Worm (Caenorhabditis elegans) whole organism, L3 larva: ENCODE measurements around the gene C33A12.4.

Source experiments
- R02D3.7 ChIP-seq: fragments of 150-350 bp; optimal IDR thresholded peaks from 2 replicates; lab custom pipeline; 2014; ENCODE audit warnings: missing biosample characterization, missing genetic modification characterization
- ZK546.5 ChIP-seq: sonication (generic microtip); optimal IDR thresholded peaks from 2 replicates; lab custom pipeline; 2017; ENCODE audit warnings: missing biosample characterization, missing genetic modification characterization
- aly-2 ChIP-seq: fragments of 150-350 bp; optimal IDR thresholded peaks from 2 replicates; lab custom pipeline; 2014; ENCODE audit warnings: missing biosample characterization, missing genetic modification characterization
- ama-1 ChIP-seq: fragments of 150-350 bp; optimal IDR thresholded peaks from 2 replicates; lab custom pipeline; 2018
- ceh-16 ChIP-seq: sonication (generic microtip); optimal IDR thresholded peaks from 2 replicates; lab custom pipeline; 2017; ENCODE audit warnings: missing biosample characterization, missing genetic modification characterization
- ceh-28 ChIP-seq: fragments of 150-350 bp; optimal IDR thresholded peaks from 2 replicates; lab custom pipeline; 2014; ENCODE audit warnings: missing biosample characterization, missing genetic modification reagents, missing genetic modification characterization
- ceh-82 ChIP-seq: fragments of 150-350 bp; optimal IDR thresholded peaks from 2 replicates; lab custom pipeline; 2014; ENCODE audit warnings: missing biosample characterization, missing genetic modification characterization
- ceh-9 ChIP-seq: sonication (generic microtip); optimal IDR thresholded peaks from 2 replicates; lab custom pipeline; 2018; ENCODE audit warnings: missing biosample characterization, missing genetic modification characterization
- daf-12 ChIP-seq: fragments of 150-350 bp; optimal IDR thresholded peaks from 2 replicates; lab custom pipeline; 2014; ENCODE audit warnings: missing biosample characterization, missing genetic modification reagents, missing genetic modification characterization
- egl-27 ChIP-seq: sonication (generic microtip); optimal IDR thresholded peaks from 4 replicates; lab custom pipeline; 2017; ENCODE audit warnings: missing biosample characterization, missing genetic modification reagents, missing genetic modification characterization
- egl-5 ChIP-seq: fragments of 150-350 bp; optimal IDR thresholded peaks from 2 replicates; lab custom pipeline; 2017; ENCODE audit warnings: missing biosample characterization, missing genetic modification reagents, missing genetic modification characterization, inconsistent platforms
- elt-1 ChIP-seq: fragments of 150-350 bp; optimal IDR thresholded peaks from 2 replicates; lab custom pipeline; 2014; ENCODE audit warnings: missing biosample characterization, missing genetic modification characterization
- elt-2 ChIP-seq: sonication (generic microtip); optimal IDR thresholded peaks from 2 replicates; lab custom pipeline; 2016; ENCODE audit warnings: missing genetic modification reagents, mild to moderate bottlenecking, missing genetic modification characterization, missing compliant biosample characterization
- elt-3 ChIP-seq, 3 experiments: fragments of 150-350 bp in 1 of 3; sonication (generic microtip) in 2 of 3; optimal IDR thresholded peaks; 2 replicates in 2 of 3; 4 replicates in 1 of 3; lab custom pipeline; 2014 to 2017; ENCODE audit warnings: missing biosample characterization in 3 of 3, missing genetic modification characterization in 3 of 3
- eor-1 ChIP-seq, 2 experiments: fragments of 150-350 bp; optimal IDR thresholded peaks; 2 replicates each; lab custom pipeline; 2014 to 2018; ENCODE audit warnings: missing biosample characterization in 2 of 2, missing genetic modification characterization in 2 of 2
- fkh-10 ChIP-seq: sonication (generic microtip); optimal IDR thresholded peaks from 2 replicates; lab custom pipeline; 2017; ENCODE audit warnings: missing biosample characterization, missing genetic modification reagents, missing genetic modification characterization
- fkh-2 ChIP-seq: fragments of 150-350 bp; optimal IDR thresholded peaks from 2 replicates; lab custom pipeline; 2014; ENCODE audit warnings: missing biosample characterization, missing genetic modification reagents, missing genetic modification characterization
- fos-1 ChIP-seq: fragments of 150-350 bp; optimal IDR thresholded peaks from 2 replicates; lab custom pipeline; 2014; ENCODE audit warnings: missing biosample characterization, missing genetic modification characterization
- hmg-11 ChIP-seq: sonication (generic microtip); optimal IDR thresholded peaks from 2 replicates; lab custom pipeline; 2016; ENCODE audit warnings: missing genetic modification characterization, missing compliant biosample characterization
- jun-1 ChIP-seq: fragments of 150-350 bp; optimal IDR thresholded peaks from 2 replicates; lab custom pipeline; 2014; ENCODE audit warnings: missing biosample characterization, missing genetic modification reagents, missing genetic modification characterization
- lin-15B ChIP-seq: fragments of 150-350 bp; optimal IDR thresholded peaks from 2 replicates; lab custom pipeline; 2014; ENCODE audit warnings: missing biosample characterization, missing genetic modification characterization
- lin-39 ChIP-seq: fragments of 150-350 bp; optimal IDR thresholded peaks from 2 replicates; lab custom pipeline; 2018; ENCODE audit warnings: missing biosample characterization, missing genetic modification reagents, missing genetic modification characterization
- lsy-12 ChIP-seq: sonication (generic microtip); optimal IDR thresholded peaks from 2 replicates; lab custom pipeline; 2016; ENCODE audit warnings: mild to moderate bottlenecking, missing genetic modification characterization, missing compliant biosample characterization
- mdl-1 ChIP-seq: fragments of 150-350 bp; optimal IDR thresholded peaks from 2 replicates; lab custom pipeline; 2014; ENCODE audit warnings: missing biosample characterization, missing genetic modification characterization
- nfya-1 ChIP-seq: sonication (generic microtip); optimal IDR thresholded peaks from 2 replicates; lab custom pipeline; 2017; ENCODE audit warnings: missing genetic modification characterization, mild to moderate bottlenecking, missing compliant biosample characterization, antibody characterized with exemption, moderate library complexity; ENCODE audit not compliant: insufficient read depth
- nhr-11 ChIP-seq: fragments of 150-350 bp; optimal IDR thresholded peaks from 2 replicates; lab custom pipeline; 2014; ENCODE audit warnings: missing biosample characterization, missing genetic modification characterization
- nhr-12 ChIP-seq: fragments of 150-350 bp; optimal IDR thresholded peaks from 2 replicates; lab custom pipeline; 2014; ENCODE audit warnings: missing biosample characterization, missing genetic modification characterization
- nhr-23 ChIP-seq: fragments of 150-350 bp; optimal IDR thresholded peaks from 2 replicates; lab custom pipeline; 2014; ENCODE audit warnings: missing biosample characterization, missing genetic modification reagents, missing genetic modification characterization
- nhr-237 ChIP-seq: fragments of 150-350 bp; optimal IDR thresholded peaks from 2 replicates; lab custom pipeline; 2014; ENCODE audit warnings: missing biosample characterization, missing genetic modification characterization
- nhr-25 ChIP-seq: sonication (generic microtip); optimal IDR thresholded peaks from 2 replicates; lab custom pipeline; 2017; ENCODE audit warnings: missing biosample characterization, missing genetic modification characterization
- nhr-28 ChIP-seq: fragments of 150-350 bp; optimal IDR thresholded peaks from 2 replicates; lab custom pipeline; 2014; ENCODE audit warnings: missing biosample characterization, missing genetic modification characterization
- nhr-43 ChIP-seq: sonication (generic microtip); optimal IDR thresholded peaks from 2 replicates; lab custom pipeline; 2016; ENCODE audit warnings: mild to moderate bottlenecking, missing genetic modification characterization, missing compliant biosample characterization; ENCODE audit not compliant: poor library complexity, severe bottlenecking
- nhr-67 ChIP-seq: fragments of 150-350 bp; optimal IDR thresholded peaks from 2 replicates; lab custom pipeline; 2014; ENCODE audit warnings: missing biosample characterization, missing genetic modification characterization
- nhr-76 ChIP-seq: fragments of 150-350 bp; sonication (generic microtip); optimal IDR thresholded peaks from 5 replicates; lab custom pipeline; 2014; ENCODE audit warnings: missing biosample characterization, missing genetic modification characterization
- nhr-77 ChIP-seq: fragments of 150-350 bp; optimal IDR thresholded peaks from 2 replicates; lab custom pipeline; 2014; ENCODE audit warnings: missing biosample characterization, missing genetic modification characterization
- pha-4 ChIP-seq: fragments of 150-350 bp; optimal IDR thresholded peaks from 2 replicates; lab custom pipeline; 2014; ENCODE audit warnings: missing biosample characterization, missing genetic modification reagents, missing genetic modification characterization
- pqm-1 ChIP-seq: fragments of 150-350 bp; optimal IDR thresholded peaks from 2 replicates; lab custom pipeline; 2017; ENCODE audit warnings: missing biosample characterization, missing genetic modification characterization, inconsistent platforms
- sea-2 ChIP-seq: fragments of 150-350 bp; sonication (generic microtip); optimal IDR thresholded peaks from 4 replicates; lab custom pipeline; 2014; ENCODE audit warnings: missing biosample characterization, missing genetic modification reagents, missing genetic modification characterization
- skn-1 ChIP-seq: fragments of 150-350 bp; optimal IDR thresholded peaks from 2 replicates; lab custom pipeline; 2014; ENCODE audit warnings: missing biosample characterization, missing genetic modification characterization
- snpc-4 ChIP-seq: fragments of 150-350 bp; optimal IDR thresholded peaks from 2 replicates; lab custom pipeline; 2014; ENCODE audit warnings: missing biosample characterization, missing genetic modification characterization
- tbx-2 ChIP-seq: sonication (generic microtip); optimal IDR thresholded peaks from 2 replicates; lab custom pipeline; 2016; ENCODE audit warnings: mild to moderate bottlenecking, missing genetic modification characterization, missing compliant biosample characterization
- unc-39 ChIP-seq: sonication (generic microtip); optimal IDR thresholded peaks from 4 replicates; lab custom pipeline; 2017; ENCODE audit warnings: missing biosample characterization, missing genetic modification characterization
- unc-62 ChIP-seq: fragments of 150-350 bp; sonication (generic microtip); optimal IDR thresholded peaks from 4 replicates; lab custom pipeline; 2014; ENCODE audit warnings: missing biosample characterization, missing genetic modification reagents, missing genetic modification characterization
- zag-1 ChIP-seq: fragments of 150-350 bp; optimal IDR thresholded peaks from 2 replicates; lab custom pipeline; 2014; ENCODE audit warnings: missing biosample characterization, missing genetic modification characterization
- ztf-11 ChIP-seq: fragments of 150-350 bp; optimal IDR thresholded peaks from 2 replicates; lab custom pipeline; 2014; ENCODE audit warnings: missing biosample characterization, missing genetic modification characterization

Gene C33A12.4

ce11 chrIV:9512836-9513235 lies 2.5 kb upstream of the C33A12.4 start, which contains the start of gene C33A12.3:
Gene C33A12.3 (minus strand): TSS chrIV:9513002.
- no peak for TF ChIP-seq daf-12
- TF ChIP-seq ceh-16 (tag; lab: Kevin White, UChicago), result no peak
- no peak for TF ChIP-seq hmg-11 (tag; lab: Kevin White, UChicago)
- TF ChIP-seq ZK546.5 (tag; lab: Kevin White, UChicago), result no peak
- no peak for TF ChIP-seq nhr-12
- TF ChIP-seq ceh-9 (tag; lab: Kevin White, UChicago), result no peak
- no peak for TF ChIP-seq nhr-43 (tag; lab: Kevin White, UChicago)
- no peak for TF ChIP-seq nhr-23 (tag; lab: Kevin White, UChicago)
- no peak for TF ChIP-seq fkh-10 (GFP tag; lab: Kevin White, UChicago)

- no peak for TF ChIP-seq unc-62 (GFP tag; lab: Kevin White, UChicago)
- TF ChIP-seq lin-39, result no peak
- no peak for TF ChIP-seq nhr-23 (tag; lab: Kevin White, UChicago)
- no peak for TF ChIP-seq ceh-28
- TF ChIP-seq snpc-4 (tag; lab: Kevin White, UChicago), result peak; percentile 67
- peak; percentile 23 for TF ChIP-seq pha-4 (tag; lab: Kevin White, UChicago)
- TF ChIP-seq daf-12, result no peak
- peak; percentile 43 for TF ChIP-seq elt-2 (tag; lab: Kevin White, UChicago)
- TF ChIP-seq jun-1 (tag; lab: Kevin White, UChicago), result no peak
- no peak for TF ChIP-seq nfya-1 (tag; lab: Kevin White, UChicago)
- peak; percentile 40 for TF ChIP-seq pqm-1 (tag; lab: Kevin White, UChicago)
- TF ChIP-seq nhr-77 (tag; lab: Kevin White, UChicago), result no peak
- TF ChIP-seq fkh-10 (GFP tag; lab: Kevin White, UChicago), result no peak
- no peak for TF ChIP-seq nhr-67 (tag; lab: Kevin White, UChicago)
- TF ChIP-seq ZK546.5 (tag; lab: Kevin White, UChicago), result no peak
- no peak for TF ChIP-seq ceh-16 (tag; lab: Kevin White, UChicago)
- TF ChIP-seq nhr-237 (tag; lab: Kevin White, UChicago), result no peak
- TF ChIP-seq hmg-11 (tag; lab: Kevin White, UChicago), result no peak
- no peak for TF ChIP-seq sea-2 (GFP tag; lab: Kevin White, UChicago)
Measured at ce11 chrIV:9511640-9512039, 1.3 kb upstream of the C33A12.4 start.

ce11 chrIV:9511221-9511638 lies 861 bp upstream of the C33A12.4 start:
- peak; percentile 59 for TF ChIP-seq nhr-28 (tag; lab: Kevin White, UChicago)
- TF ChIP-seq ceh-82 (tag; lab: Kevin White, UChicago), result peak; percentile 76
- no peak for TF ChIP-seq aly-2 (tag; lab: Kevin White, UChicago)
- TF ChIP-seq skn-1 (tag; lab: Kevin White, UChicago), result no peak
- no peak for TF ChIP-seq ceh-9 (tag; lab: Kevin White, UChicago)
- no peak for TF ChIP-seq egl-27 (tag; lab: Kevin White, UChicago)
- TF ChIP-seq nhr-12, result no peak
- peak; percentile 55 for TF ChIP-seq nhr-76 (tag; lab: Kevin White, UChicago)
- no peak for TF ChIP-seq fkh-2
- no peak for TF ChIP-seq nhr-77 (tag; lab: Kevin White, UChicago)
- peak; percentile 47 for TF ChIP-seq mdl-1
- peak; percentile 72 for TF ChIP-seq R02D3.7 (tag; lab: Kevin White, UChicago)
- peak; percentile 59 for TF ChIP-seq egl-5 (tag; lab: Kevin White, UChicago)
- peak; percentile 41 for TF ChIP-seq lin-15B (tag; lab: Kevin White, UChicago)
- TF ChIP-seq nhr-23 (tag; lab: Kevin White, UChicago), result peak; percentile 73
- TF ChIP-seq eor-1 (tag; optimal IDR thresholded peaks at IDR 0.05; lab: Kevin White, UChicago), result no peak
- peak; percentile 88 for TF ChIP-seq hmg-11 (tag; lab: Kevin White, UChicago)
- peak; percentile 49 for TF ChIP-seq daf-12
- no peak for TF ChIP-seq ztf-11
- peak; percentile 0 for TF ChIP-seq pqm-1 (tag; lab: Kevin White, UChicago)
- peak; percentile 83 for TF ChIP-seq lsy-12 (tag; lab: Kevin White, UChicago)
- TF ChIP-seq elt-3 (tag; optimal IDR thresholded peaks at IDR 0.05; lab: Kevin White, UChicago), result no peak
- TF ChIP-seq ama-1 (lab: Kevin White, UChicago), result peak; percentile 94
- TF ChIP-seq ZK546.5 (tag; lab: Kevin White, UChicago), result no peak
- TF ChIP-seq pha-4 (tag; lab: Kevin White, UChicago), result peak; percentile 43
- TF ChIP-seq unc-62 (GFP tag; lab: Kevin White, UChicago), result peak; percentile 20
- TF ChIP-seq lin-39, result peak; percentile 37
- TF ChIP-seq tbx-2 (tag; lab: Kevin White, UChicago), result peak; percentile 68
- peak; percentile 64 for TF ChIP-seq nhr-43 (tag; lab: Kevin White, UChicago)
- no peak for TF ChIP-seq elt-2 (tag; lab: Kevin White, UChicago)
- TF ChIP-seq fkh-10 (GFP tag; lab: Kevin White, UChicago), result peak; percentile 32
- peak; percentile 51 for TF ChIP-seq zag-1 (tag; lab: Kevin White, UChicago)
- TF ChIP-seq elt-1 (tag; lab: Kevin White, UChicago), result no peak
- no peak for TF ChIP-seq nhr-237 (tag; lab: Kevin White, UChicago)
- TF ChIP-seq sea-2 (GFP tag; lab: Kevin White, UChicago), result no peak
- TF ChIP-seq nfya-1 (tag; lab: Kevin White, UChicago), result peak; percentile 90
- TF ChIP-seq fos-1 (tag; lab: Kevin White, UChicago), result peak; percentile 1
- peak; percentile 59 for TF ChIP-seq ceh-28
- no peak for TF ChIP-seq nhr-11 (tag; lab: Kevin White, UChicago)
- no peak for TF ChIP-seq ceh-16 (tag; lab: Kevin White, UChicago)
- TF ChIP-seq unc-39 (tag; lab: Kevin White, UChicago), result no peak
- TF ChIP-seq jun-1 (tag; lab: Kevin White, UChicago), result peak; percentile 28
- peak; percentile 92 for TF ChIP-seq nhr-25 (tag; lab: Kevin White, UChicago)
- peak; percentile 99 for TF ChIP-seq snpc-4 (tag; lab: Kevin White, UChicago)
